Fruit fly (Drosophila melanogaster) whole organism: Measurements from ENCODE around the gene caps.

Experiments used
- CG8478 ChIP-seq: fragments of >200 bp; optimal IDR thresholded peaks from 2 replicates; lab custom pipeline; 2018; ENCODE audit warnings: inconsistent platforms
- Dll ChIP-seq: fragments of >200 bp; optimal IDR thresholded peaks from 2 replicates; lab custom pipeline; 2017
- EcR ChIP-seq, 2 experiments: fragments of >200 bp; optimal IDR thresholded peaks; 2 replicates each; lab custom pipeline; 2017; ENCODE audit warnings: missing biosample characterization in 2 of 2, missing genetic modification characterization in 2 of 2, missing genetic modification reagents in 2 of 2
- pan ChIP-seq: fragments of >200 bp; optimal IDR thresholded peaks from 2 replicates; lab custom pipeline; 2017
- psq ChIP-seq: fragments of >200 bp; optimal IDR thresholded peaks from 2 replicates; lab custom pipeline; 2017
- usp ChIP-seq: fragments of >200 bp; optimal IDR thresholded peaks from 2 replicates; lab custom pipeline; 2017; ENCODE audit warnings: missing biosample characterization, missing genetic modification characterization, mixed read lengths

The caps gene

dm6 chr3L:13298923-13299322, 70.4 kb downstream of the caps start, which contains the start of gene CG42481:
TSS of gene CG42481 (minus strand) at chr3L:13299023.
- TF ChIP-seq usp (GFP tag; lab: Kevin White, UChicago) (no peak), EcR (GFP tag; optimal IDR thresholded peaks at IDR 0.05; lab: Kevin White, UChicago) (no peak), Dll (lab: Kevin White, UChicago) (no peak), CG8478 (lab: Kevin White, UChicago) (no peak), psq (no peak), pan (no peak)

- TF ChIP-seq usp (GFP tag; lab: Kevin White, UChicago) (no peak), psq (no peak), pan (no peak), CG8478 (lab: Kevin White, UChicago) (no peak), Dll (lab: Kevin White, UChicago) (no peak), EcR (GFP tag; optimal IDR thresholded peaks at IDR 0.05; lab: Kevin White, UChicago) (no peak)
Observed at dm6 chr3L:13300052-13300451, 71.6 kb downstream of the caps start, which contains the start of gene CG43147. TSS of gene CG43147 (minus strand) at chr3L:13300152.

dm6 chr3L:13301335-13301734, 72.8 kb downstream of the caps start, which contains the start of gene SP:
TSS of gene SP (plus strand) at chr3L:13301635.
- no peak for TF ChIP-seq EcR (GFP tag; optimal IDR thresholded peaks at IDR 0.05; lab: Kevin White, UChicago)
- no peak for TF ChIP-seq pan
- no peak for TF ChIP-seq Dll (lab: Kevin White, UChicago)
- TF ChIP-seq usp (GFP tag; lab: Kevin White, UChicago), result no peak
- no peak for TF ChIP-seq CG8478 (lab: Kevin White, UChicago)
- TF ChIP-seq psq, result no peak

dm6 chr3L:13301787-13302186, 73.3 kb downstream of the caps start:
- no peak for TF ChIP-seq pan

dm6 chr3L:13312250-13312649, 83.8 kb downstream of the caps start:
- TF ChIP-seq Dll (lab: Kevin White, UChicago) (no peak), EcR (GFP tag; optimal IDR thresholded peaks at IDR 0.05; lab: Kevin White, UChicago) (no peak), usp (GFP tag; lab: Kevin White, UChicago) (no peak), pan (no peak), CG8478 (lab: Kevin White, UChicago) (no peak), psq (no peak)

- no peak for TF ChIP-seq usp (GFP tag; lab: Kevin White, UChicago)
- no peak for TF ChIP-seq CG8478 (lab: Kevin White, UChicago)
- no peak for TF ChIP-seq psq
- TF ChIP-seq EcR (GFP tag; optimal IDR thresholded peaks at IDR 0.05; lab: Kevin White, UChicago), result no peak
- TF ChIP-seq Dll (lab: Kevin White, UChicago), result no peak
- no peak for TF ChIP-seq pan
Observed at dm6 chr3L:13328835-13329234, 100.3 kb downstream of the caps start, which contains the start of gene CG14113. TSS of gene CG14113 (plus strand) at chr3L:13329135.
